Worm (Caenorhabditis elegans) whole organism, L4/young adult: ENCODE data around the gene lipl-8.
"Not testable (repeated sequence)": the region's sequence is repeated elsewhere in the genome, so short reads cannot be mapped to it uniquely, and the experiment has no call there.

ENCODE experiments used
- W03F9.2 ChIP-seq: fragments of 150-350 bp; optimal IDR thresholded peaks from 2 replicates; lab custom pipeline; 2014; ENCODE audit warnings: missing biosample characterization, missing genetic modification characterization
- dao-5 ChIP-seq: sonication (generic microtip); optimal IDR thresholded peaks from 2 replicates; lab custom pipeline; 2016; ENCODE audit warnings: missing genotype, missing genetic modification characterization, moderate library complexity, missing compliant biosample characterization
- him-1 ChIP-seq: sonication (generic microtip); optimal IDR thresholded peaks from 2 replicates; lab custom pipeline; 2016; ENCODE audit warnings: missing genotype, missing genetic modification reagents, missing genetic modification characterization, missing compliant biosample characterization

The lipl-8 gene

DNA sequence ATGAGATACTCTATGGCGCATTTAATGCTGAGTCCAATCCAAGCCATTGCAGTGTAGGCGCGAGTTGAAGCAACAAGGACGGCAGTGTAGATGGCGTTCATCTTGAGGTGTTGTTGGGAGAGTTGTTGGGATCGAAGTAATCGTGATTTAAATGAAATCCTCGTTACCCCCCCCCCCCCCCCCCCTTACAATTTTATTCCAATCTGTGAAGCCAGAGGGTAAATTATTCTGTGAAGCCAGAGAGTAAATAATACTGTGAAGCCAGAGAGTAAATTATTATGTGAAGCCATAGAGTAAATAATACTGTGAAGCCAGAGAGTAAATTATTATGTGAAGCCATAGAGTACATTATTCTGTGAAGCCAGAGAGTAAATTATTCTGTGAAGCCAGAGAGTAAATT lies 1.8 kb upstream of the lipl-8 start, which contains the start of gene nspa-10:
TSS of gene nspa-10 (minus strand) at position 101 of the 400 bp plus-strand sequence.
- not testable (repeated sequence) for TF ChIP-seq him-1; dao-5 (tag; lab: Kevin White, UChicago); W03F9.2 (tag; lab: Kevin White, UChicago)

DNA sequence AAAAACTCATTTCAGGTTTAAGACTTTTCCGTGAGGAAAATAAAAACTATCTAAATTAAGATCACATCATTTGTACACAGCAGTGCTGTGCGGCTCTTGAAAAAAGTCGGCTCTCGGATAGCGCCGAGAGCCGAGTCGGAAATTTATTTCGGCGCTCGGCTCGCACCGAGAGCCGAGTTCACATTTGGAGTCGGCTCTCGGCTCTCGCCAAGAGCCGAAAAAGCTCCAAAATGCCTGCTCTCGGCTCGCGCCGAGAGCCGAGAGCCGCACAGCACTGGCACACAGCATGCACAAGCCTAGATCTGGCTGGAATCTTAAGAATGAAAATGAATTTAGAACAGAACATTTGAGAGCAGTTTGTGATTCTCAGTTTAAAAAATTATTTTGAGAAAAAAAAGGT lies 1.5 kb downstream of the lipl-8 start:
- TF ChIP-seq dao-5 (tag; lab: Kevin White, UChicago) (no peak), him-1 (no peak), W03F9.2 (tag; lab: Kevin White, UChicago) (no peak)

ce11 chrV:14744824-14745223 lies 3.7 kb downstream of the lipl-8 start:
- TF ChIP-seq him-1 (no peak), dao-5 (tag; lab: Kevin White, UChicago) (no peak), W03F9.2 (tag; lab: Kevin White, UChicago) (no peak)

DNA sequence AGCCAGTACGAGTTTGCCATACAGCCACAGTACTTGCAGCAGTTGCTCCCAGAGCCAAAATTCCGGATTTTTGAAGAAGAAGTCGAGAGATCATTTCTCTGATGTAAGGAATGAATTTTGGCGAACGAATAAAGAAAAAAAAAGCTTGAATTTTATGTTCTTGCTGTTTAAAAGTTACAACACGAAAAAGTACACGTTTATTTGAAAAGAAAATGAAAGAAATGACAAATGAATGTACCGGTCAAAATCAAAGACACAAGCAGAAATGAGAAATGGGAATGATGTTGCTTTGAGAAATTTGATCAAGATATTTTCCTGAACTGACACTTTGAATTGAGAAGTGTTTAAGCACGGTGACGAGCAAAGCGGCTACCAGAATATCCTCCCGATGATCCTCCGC lies 7.3 kb downstream of the lipl-8 start, which contains the start of gene Y50E8A.6:
TSS of gene Y50E8A.6 (minus strand) at position 101 of the 400 bp plus-strand sequence.
- TF ChIP-seq dao-5 (tag; lab: Kevin White, UChicago), result no peak
- TF ChIP-seq W03F9.2 (tag; lab: Kevin White, UChicago), result no peak
- no peak for TF ChIP-seq him-1

DNA sequence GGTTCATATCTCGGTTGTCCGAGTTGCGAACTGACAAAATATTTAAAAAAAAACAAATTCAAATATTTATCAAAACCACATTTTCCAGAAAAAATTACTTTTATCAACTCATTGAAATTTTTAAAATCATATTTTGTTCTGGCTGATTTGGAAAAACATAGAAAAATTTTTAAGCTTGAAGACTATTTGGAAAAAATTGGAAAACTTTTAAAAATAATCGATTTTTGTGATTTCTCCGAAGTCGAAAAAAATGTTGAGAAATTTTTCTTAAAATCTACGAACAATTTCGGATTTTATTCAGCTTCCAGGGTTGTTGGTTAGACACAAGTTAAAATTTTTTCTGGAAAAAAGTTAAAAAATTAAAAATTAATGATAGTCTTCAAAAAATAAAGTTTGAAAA lies 11.7 kb downstream of the lipl-8 start, which contains the start of gene Y50E8A.5:
TSS of gene Y50E8A.5 (minus strand) at position 101 of the 400 bp plus-strand sequence.
- TF ChIP-seq W03F9.2 (tag; lab: Kevin White, UChicago) (no peak), him-1 (no peak), dao-5 (tag; lab: Kevin White, UChicago) (no peak)

DNA sequence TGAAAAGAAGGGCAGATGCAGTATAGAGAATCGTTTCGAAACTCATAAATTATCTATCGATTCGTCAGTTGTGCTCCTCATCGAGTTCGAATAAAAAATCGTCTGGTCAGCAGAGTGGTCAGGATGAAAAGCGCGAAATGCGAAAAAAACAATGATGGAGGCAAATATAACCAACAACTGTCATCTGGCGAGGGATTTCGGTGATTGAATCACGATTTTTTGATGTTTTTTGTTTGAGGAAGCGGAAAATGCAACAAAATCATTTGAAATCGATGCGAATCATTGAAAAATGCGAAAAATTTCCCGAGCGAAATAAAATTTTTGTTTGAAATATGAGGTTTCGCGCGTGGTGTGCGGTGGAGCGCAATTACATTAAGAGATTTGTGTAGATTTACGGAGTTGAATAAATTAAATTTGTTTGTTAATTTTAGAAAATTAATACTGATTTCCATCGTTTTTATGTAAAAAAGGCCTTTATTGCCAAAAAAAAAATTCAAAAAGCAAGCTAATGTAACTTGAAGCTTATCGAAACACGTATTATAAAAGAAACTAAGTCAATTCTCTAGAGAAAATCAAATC lies 14.2 kb downstream of the lipl-8 start, which contains the start of gene unc-61:
TSS of gene unc-61 (minus strand) at position 51 of the 579 bp plus-strand sequence.
- no peak for TF ChIP-seq dao-5 (tag; lab: Kevin White, UChicago)
- TF ChIP-seq him-1, result no peak
- no peak for TF ChIP-seq W03F9.2 (tag; lab: Kevin White, UChicago)

DNA sequence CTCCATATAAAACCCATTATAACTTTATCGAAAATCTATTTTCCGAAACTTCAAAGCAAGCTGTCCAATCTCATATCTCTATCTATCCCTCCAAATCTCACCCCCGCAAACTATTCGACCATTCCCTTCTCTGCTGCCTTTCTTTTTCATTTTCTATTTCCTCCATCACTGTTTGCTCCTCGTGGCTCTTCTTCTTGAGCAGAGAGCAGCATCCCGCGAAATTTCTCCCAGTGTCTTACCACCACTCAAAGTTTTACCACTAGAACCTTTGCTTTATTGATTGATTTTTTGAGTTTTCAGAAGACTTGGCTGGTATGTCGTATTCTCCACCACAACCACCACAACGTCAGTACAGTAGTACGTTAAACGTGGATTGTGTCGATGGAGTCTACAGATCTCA lies 19.2 kb downstream of the lipl-8 start, which contains the start of gene oig-3:
TSS of gene oig-3 (plus strand) at position 301 of the 400 bp plus-strand sequence.
- TF ChIP-seq him-1 (no peak), W03F9.2 (tag; lab: Kevin White, UChicago) (no peak), dao-5 (tag; lab: Kevin White, UChicago) (no peak)

DNA sequence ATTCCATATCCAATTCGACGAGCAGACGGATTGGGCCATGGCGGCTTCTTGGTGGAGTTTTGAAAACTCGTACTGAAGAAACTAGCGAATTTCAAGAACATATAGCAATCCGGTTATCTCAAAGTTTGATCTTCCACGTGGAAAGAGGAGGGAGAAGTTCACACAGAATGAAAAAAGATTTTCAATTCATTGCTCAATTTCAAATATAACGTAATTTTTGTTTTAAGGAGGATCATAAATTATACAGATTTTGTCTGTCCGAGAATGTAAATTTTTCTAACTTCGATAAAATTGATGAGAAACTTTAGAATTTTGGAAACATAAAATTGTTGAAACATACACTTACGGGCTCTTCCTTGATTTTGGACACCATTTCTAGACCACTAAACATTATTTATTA lies 19.8 kb downstream of the lipl-8 start, which contains the start of gene Y50E8A.2:
TSS of gene Y50E8A.2 (minus strand) at position 101 of the 400 bp plus-strand sequence.
- no peak for TF ChIP-seq W03F9.2 (tag; lab: Kevin White, UChicago)
- TF ChIP-seq dao-5 (tag; lab: Kevin White, UChicago), result no peak
- no peak for TF ChIP-seq him-1

ce11 chrV:14726596-14726995 lies 21.9 kb downstream of the lipl-8 start, which contains the start of gene Y50E8A.1:
Gene Y50E8A.1 (plus strand): TSS chrV:14726896.
- TF ChIP-seq W03F9.2 (tag; lab: Kevin White, UChicago) (no peak), him-1 (no peak), dao-5 (tag; lab: Kevin White, UChicago) (no peak)

DNA sequence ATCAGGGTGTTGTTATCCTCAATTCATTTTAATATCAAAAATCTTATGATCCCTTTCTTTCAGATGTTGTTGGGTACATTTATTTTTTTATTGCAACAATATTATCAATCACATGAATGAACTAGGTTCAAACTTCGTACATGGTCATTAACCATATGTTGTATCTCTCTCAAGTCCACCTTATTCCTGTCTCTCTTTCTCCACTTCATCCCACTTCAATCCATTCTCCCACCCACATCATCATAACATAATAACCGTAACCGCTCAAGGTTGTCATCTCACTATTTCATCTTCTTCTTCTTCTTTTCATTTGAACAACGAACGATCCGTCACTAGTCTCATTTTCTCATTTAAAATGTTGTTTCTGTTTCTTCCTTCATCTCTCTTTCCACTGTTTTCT lies 23.1 kb downstream of the lipl-8 start:
- TF ChIP-seq W03F9.2 (tag; lab: Kevin White, UChicago), result no peak
- TF ChIP-seq dao-5 (tag; lab: Kevin White, UChicago), result no peak
- no peak for TF ChIP-seq him-1

DNA sequence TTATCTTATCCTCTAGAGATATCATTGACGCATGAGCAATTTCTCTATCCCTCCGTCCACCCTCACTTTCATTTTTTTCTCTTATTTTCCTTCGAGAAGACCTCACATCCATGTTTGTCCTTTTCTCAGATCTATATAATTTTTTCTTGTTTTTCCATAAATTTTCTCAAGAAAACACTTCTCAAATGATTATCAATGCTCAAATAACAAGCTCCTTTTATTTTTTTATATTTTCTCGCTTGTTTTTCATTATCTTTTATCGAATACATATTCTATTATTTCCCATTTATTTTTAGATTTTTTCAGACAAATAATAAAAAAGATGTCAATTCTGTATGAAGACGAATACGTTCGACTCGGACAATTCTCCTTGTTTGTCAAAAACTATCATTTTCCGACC lies 25.5 kb downstream of the lipl-8 start, which contains the start of gene R08A2.7:
TSS of gene R08A2.7 (plus strand) at position 301 of the 400 bp plus-strand sequence.
- TF ChIP-seq him-1 (no peak), dao-5 (tag; lab: Kevin White, UChicago) (no peak), W03F9.2 (tag; lab: Kevin White, UChicago) (no peak)

ce11 chrV:14719491-14719890 lies 29.0 kb downstream of the lipl-8 start, which contains the start of gene R08A2.1:
Gene R08A2.1 (minus strand): TSS chrV:14719591.
- TF ChIP-seq W03F9.2 (tag; lab: Kevin White, UChicago) (no peak), dao-5 (tag; lab: Kevin White, UChicago) (no peak), him-1 (no peak)

- TF ChIP-seq dao-5 (tag; lab: Kevin White, UChicago) (no peak), him-1 (no peak), W03F9.2 (tag; lab: Kevin White, UChicago) (no peak)
Observed at ce11 chrV:14716114-14716513, 32.4 kb downstream of the lipl-8 start, which contains the start of gene fbxa-147. Gene fbxa-147 (plus strand): TSS chrV:14716499.

ce11 chrV:14715608-14716007 lies 32.9 kb downstream of the lipl-8 start, which contains the start of gene R08A2.2:
Gene R08A2.2 (minus strand): TSS chrV:14715708.
- TF ChIP-seq W03F9.2 (tag; lab: Kevin White, UChicago) (no peak), him-1 (no peak), dao-5 (tag; lab: Kevin White, UChicago) (no peak)
